Worm (Caenorhabditis elegans): ENCODE data around the gene R09D1.13.

The R09D1.13 gene

DNA sequence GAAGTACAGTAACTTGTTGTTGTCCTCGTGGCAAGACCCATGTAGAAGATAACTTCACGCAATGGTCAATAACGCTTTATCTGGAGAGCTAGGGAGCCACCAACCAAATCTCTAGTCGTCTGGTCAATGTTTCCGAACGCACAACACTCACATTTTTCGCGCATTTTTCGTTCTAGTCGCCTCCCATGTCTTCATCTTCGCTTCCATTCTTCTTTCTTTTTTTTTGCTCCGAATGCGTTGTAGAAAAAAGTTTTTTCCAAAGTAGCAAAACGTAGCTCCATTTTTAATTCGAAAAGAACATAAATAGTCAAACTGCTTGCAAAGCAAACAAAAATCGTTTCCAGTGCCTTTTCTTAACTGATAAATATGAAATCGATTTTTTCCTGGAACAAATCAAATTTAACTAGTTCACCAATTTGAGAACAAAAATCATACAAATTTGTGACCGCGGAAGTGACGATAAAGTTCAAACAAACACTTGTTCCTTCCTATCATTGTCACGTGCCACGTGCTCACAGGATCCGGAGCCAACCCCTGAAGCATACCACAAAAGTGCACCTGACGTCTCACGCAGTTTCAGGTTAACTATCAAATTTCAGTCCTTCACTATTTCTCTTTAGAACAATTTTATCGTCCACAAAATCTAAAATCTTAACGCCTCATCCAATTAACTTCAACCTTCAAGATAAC, 26.3 kb downstream of the R09D1.13 start:
- no peak for TF ChIP-seq unc-62 (GFP tag; optimal IDR thresholded peaks at IDR 0.05)

DNA sequence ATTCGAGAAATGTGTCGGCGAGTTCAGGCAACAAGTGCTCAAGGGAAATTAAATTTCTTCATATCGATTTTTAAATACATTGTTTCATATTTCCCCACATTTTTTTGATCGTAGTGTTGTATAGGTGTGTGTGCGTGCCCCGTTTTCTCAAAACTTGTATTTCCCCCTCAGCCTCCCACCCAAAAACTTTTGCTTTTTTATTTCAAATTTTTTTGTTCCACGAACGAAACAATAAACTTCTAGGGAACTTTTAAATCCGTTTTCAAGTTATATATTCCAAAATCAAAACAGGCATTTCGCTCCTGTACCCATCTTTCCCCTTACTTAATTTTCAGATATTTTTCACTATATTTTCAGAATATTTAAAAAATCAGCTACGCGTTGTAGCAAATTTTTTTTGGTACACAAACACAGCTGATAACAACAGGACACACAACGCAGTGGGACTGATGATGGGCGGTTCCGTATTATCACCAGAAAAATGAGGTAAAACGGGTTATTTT, 27.2 kb downstream of the R09D1.13 start, which contains the start of the genes M176.4 and M176.16:
TSS of gene M176.4 (plus strand) at position 301 of the 503 bp plus-strand sequence.
TSS of gene M176.16 (plus strand) at position 453 of the 503 bp plus-strand sequence.
- no peak for TF ChIP-seq unc-62 (GFP tag; optimal IDR thresholded peaks at IDR 0.05)

DNA sequence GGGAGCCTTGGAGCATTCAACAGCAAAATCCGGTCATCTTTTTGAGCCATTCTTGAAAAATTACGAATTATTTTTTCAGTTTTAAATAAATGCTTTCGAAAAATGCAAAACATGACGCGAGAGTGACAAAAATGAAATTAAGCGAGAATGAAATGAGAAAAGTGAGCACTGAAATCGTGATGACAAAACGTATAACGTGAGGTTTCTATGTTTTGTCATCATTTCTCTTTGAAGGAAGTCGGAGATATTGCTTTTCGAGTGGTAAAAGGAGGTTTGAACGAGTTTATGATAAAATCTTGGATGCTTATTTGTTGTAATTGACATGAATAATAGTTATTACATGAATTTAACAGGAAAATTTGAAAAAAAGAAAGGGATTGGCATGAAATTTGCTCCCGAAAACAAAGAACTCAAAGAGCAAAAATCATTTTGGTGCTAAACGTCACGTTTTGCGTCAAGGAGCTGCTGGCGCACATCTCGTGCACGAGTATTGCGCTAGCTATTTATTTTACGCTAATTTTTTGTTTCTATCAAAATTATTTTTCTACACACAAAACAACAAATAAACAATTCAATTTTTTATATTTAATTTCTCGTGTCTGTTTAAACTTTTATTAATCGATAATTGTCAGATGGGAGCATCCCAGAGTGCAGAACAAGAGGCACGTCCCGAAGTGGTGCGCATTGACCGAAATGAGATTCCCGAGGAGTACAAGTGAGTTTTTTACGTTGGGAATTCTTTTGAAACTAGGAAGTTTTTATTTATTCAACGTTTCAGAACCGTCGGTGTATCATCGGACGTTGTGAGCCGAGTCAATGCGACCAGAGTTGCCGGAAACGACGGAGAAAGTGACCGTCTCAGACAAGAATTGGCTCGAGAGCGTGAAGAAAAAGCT, 28.6 kb downstream of the R09D1.13 start, which contains the start of the genes gss-1 and chch-3:
TSS of gene gss-1 (minus strand) at position 51 of the 896 bp plus-strand sequence.
TSS of gene chch-3 (plus strand) at position 633 of the 896 bp plus-strand sequence.
- no peak for TF ChIP-seq unc-62 (GFP tag; optimal IDR thresholded peaks at IDR 0.05)

DNA sequence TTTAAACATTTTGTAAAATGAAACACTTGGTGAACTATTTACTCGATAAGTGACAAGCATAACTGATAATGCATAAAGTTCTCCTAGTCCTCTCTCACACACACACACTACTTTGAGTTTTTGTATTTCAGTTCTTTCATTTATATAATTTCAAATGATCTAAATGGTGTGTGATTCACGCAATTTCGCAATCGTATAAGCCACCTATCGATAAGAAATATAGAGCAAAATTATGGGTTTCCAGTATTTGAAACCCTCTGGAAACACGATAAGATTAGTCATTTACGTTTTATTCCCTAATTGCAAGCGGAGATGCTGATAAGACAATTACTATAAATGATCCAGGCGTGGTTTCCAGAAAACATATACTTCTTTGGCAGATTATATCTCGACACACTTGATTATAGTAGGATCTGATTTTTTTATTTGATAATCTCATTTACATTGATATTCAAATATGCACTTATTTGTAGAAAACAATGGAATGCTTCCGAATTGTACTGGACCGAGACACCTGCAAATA, 33.1 kb downstream of the R09D1.13 start, which contains the start of gene arrd-3:
TSS of gene arrd-3 (plus strand) at position 473 of the 523 bp plus-strand sequence.
- no peak for TF ChIP-seq unc-62 (GFP tag; optimal IDR thresholded peaks at IDR 0.05)

DNA sequence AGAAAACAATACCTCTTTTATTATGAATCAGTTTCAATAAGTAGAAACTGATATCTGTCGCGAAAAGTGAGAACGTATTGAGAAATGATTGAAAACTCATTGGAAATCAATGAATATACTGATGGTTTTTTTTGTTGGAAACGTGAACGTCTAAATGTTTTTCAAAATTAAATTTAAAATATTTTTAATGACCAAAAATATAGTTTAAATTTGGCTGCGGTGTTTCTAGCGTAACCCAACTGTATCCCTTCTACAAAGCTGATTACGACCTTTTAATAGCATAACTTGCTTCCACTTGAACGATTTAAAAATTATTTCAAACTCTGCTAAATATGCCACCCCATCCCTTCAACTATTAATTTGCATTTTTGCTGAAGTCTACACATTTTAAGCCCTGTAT, 33.8 kb downstream of the R09D1.13 start, which contains the start of gene M176.9:
TSS of gene M176.9 (minus strand) at position 101 of the 400 bp plus-strand sequence.
- TF ChIP-seq unc-62 (GFP tag; optimal IDR thresholded peaks at IDR 0.05), result no peak

DNA sequence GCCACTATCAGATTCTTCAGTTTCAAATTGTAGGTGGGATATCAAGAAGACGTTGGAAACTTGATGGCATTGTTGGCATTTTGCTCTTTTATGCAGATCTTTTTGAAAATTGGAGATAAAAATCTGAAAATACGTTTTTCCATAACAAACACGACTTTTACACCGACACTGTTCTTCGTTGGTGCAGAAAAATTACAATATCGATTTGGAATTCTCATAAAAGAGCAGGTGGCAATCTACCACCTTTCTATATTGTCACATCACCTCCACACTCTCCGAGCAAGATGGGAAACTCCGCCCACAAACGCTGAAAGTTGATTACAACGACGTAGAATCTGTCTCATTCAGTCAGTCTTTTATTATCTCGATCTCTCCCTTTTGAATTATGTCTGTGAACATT, 37.8 kb downstream of the R09D1.13 start, which contains the start of gene arrd-2:
TSS of gene arrd-2 (plus strand) at position 301 of the 400 bp plus-strand sequence.
- no peak for TF ChIP-seq unc-62 (GFP tag; optimal IDR thresholded peaks at IDR 0.05)

DNA sequence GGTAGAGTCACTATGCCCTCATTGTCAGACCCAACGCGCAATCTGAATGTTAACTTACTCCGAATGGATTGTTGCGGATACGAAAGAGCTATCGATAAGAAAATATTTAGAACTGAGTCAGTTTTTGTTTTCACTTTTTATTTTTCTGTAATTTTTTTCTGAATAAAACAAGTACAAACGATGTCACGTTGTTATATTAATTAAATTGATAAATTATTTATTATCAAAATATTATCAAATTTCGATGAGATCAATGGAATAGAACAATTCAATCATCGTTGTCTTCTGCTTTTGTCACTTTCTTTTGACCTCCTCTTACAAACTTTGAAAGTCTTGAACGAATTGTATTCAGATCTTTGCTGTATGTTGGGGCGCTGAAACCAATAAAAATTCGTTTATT, 38.2 kb downstream of the R09D1.13 start, which contains the start of gene mpz-6:
TSS of gene mpz-6 (minus strand) at position 101 of the 400 bp plus-strand sequence.
- no peak for TF ChIP-seq unc-62 (GFP tag; optimal IDR thresholded peaks at IDR 0.05)

DNA sequence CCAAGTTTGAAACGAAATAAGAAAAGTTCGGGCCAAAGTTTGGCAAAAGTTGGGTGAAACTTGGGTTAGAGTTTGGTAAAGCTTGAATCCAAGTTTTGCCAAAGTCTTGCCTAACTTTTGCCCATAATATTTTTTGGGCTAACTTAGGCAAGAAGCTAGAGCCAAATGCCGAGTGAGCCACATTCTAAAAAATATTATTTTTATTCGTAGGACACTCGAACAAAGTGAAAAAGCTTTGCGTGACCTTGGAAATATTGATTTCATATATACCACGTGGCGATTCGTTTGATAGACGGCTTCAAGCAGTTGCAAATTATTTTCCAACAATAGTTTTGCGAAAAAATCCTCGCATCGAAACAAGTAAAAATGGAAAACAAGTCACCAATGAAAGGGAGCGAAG, 41.4 kb downstream of the R09D1.13 start, which contains the start of gene Y51B9A.5:
TSS of gene Y51B9A.5 (plus strand) at position 301 of the 400 bp plus-strand sequence.
- no peak for TF ChIP-seq unc-62 (GFP tag; optimal IDR thresholded peaks at IDR 0.05)

DNA sequence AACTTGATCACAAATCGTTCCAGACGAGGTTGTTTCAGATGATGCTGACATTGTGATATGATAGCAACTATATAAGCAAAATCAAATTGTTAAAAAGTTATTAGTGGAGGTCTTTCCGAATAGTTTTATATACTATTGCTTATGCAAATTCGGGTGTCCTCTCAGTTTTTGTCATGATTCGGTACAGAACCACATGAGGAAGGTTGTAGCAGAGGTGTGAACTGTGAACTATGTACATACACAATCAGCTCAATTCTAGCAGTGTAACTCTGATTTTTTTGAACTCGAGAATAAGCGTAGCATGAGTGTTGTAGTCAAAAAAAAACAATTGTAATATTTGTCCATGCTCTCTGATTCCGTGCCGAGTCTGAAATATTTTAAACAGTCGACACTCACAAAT, 42.2 kb downstream of the R09D1.13 start, which contains the start of gene Y51B9A.6:
TSS of gene Y51B9A.6 (minus strand) at position 101 of the 400 bp plus-strand sequence.
- no peak for TF ChIP-seq unc-62 (GFP tag; optimal IDR thresholded peaks at IDR 0.05)

DNA sequence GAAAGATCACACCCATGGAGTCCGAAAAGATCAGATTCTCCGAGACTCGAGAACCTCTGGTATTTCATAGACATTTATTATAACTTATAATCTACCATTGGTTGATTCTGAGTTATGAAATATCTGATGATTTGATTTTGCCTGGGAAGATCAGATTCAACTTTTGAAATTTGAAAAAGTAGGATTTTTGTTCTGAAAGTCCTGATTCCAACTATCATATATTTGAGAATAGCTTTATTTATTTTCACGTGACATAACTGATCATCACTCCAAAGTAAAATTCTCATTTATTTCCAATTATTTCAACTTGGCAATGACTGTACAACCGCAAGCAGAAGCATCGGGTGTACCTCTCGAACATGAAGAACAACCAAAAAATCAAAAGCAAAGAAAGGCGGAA, 45.5 kb downstream of the R09D1.13 start, which contains the start of gene Y51B9A.7:
TSS of gene Y51B9A.7 (plus strand) at position 301 of the 400 bp plus-strand sequence.
- TF ChIP-seq unc-62 (GFP tag; optimal IDR thresholded peaks at IDR 0.05), result no peak

DNA sequence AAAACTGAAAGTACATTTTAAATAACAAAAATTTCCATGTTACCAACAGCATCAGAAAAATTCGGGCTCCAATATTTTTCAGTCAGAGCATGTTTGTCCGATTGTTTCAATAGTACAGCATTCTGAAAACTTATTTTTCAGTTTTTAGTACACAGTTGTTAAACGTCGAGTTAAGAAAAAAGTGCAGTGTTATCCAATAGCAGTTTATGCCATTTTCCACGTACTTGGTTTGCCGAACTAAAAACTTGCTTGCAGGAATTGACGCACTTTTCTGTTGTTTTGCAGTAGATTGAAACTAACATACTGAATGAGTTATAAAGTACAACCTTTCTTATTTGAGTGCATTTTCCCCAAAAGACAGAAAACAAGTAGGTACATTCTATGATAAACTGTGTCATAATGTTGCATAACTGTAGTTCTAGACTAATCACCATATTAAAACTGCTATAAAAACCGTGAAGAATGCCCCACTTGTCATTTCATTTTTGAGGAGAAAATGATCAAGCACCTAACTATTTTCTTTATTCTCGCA, 46.8 kb downstream of the R09D1.13 start, which contains the start of the genes Y51B9A.14 and Y51B9A.8:
TSS of gene Y51B9A.14 (minus strand) at position 101 of the 532 bp plus-strand sequence.
TSS of gene Y51B9A.8 (plus strand) at position 482 of the 532 bp plus-strand sequence.
- TF ChIP-seq unc-62 (GFP tag; optimal IDR thresholded peaks at IDR 0.05), result no peak

DNA sequence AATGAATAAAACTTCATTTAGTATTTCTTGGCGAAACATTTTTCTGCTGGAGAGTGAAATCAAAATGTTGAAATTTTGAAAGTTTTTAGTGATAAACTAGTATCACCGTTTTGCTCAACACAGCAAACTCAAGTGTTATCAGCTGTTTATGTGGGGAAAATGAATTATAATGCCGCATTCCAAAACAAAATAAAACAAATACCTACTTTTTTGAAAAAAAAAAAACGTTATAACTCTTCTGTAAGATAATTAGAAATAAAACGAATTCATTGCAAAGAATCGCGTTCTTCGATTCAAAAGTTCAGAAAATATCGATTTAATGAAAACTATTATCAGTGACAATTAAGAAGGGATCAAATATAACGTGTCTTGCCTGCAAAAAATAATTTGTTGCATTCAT, 47.8 kb downstream of the R09D1.13 start, which contains the start of gene Y51B9A.9:
TSS of gene Y51B9A.9 (minus strand) at position 101 of the 400 bp plus-strand sequence.
- TF ChIP-seq unc-62 (GFP tag; optimal IDR thresholded peaks at IDR 0.05), result no peak

Measured in whole organism, dauer.